Fruit fly (Drosophila melanogaster) whole organism, larva: Measurements from ENCODE around the gene Smu1.

Experiments
- noc ChIP-seq: fragments of 200-800 bp; sonication (Bioruptor generic); optimal IDR thresholded peaks from 3 replicates; lab custom pipeline; 2019; ENCODE audit warnings: missing biosample characterization, mild to moderate bottlenecking, missing genetic modification characterization, moderate library complexity

The Smu1 gene

dm6 chr3R:18949896-18950295, 31.2 kb downstream of the Smu1 start, which contains the start of gene CG43732:
Gene CG43732 (plus strand): TSS chr3R:18950196.
- TF ChIP-seq noc (tag; lab: Kevin White, UChicago), result no peak

DNA sequence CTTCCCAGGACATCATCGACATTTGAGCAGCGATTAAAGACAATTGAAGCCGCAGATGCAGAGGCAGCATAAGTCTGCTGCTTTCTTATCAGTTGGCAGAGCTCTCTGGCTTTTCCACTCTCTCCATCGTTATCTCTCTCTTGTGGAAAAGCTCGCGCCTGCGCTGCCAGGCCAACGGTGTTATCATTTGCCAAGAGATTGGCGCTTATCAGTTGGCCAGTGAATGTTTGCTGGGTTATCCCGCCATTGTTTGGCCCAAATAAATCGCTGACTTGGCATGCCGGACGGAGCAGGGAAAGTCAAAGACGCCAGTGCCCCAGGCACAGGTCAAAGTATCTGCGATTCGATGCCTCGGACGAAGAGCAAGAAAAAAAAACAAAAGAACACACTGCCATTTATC, 32.0 kb downstream of the Smu1 start:
- no peak for TF ChIP-seq noc (tag; lab: Kevin White, UChicago)

- no peak for TF ChIP-seq noc (tag; lab: Kevin White, UChicago)
Measured at dm6 chr3R:18947307-18947706, 33.8 kb downstream of the Smu1 start.

- no peak for TF ChIP-seq noc (tag; lab: Kevin White, UChicago)
Measured at dm6 chr3R:18931725-18932124, 49.4 kb downstream of the Smu1 start.
